Worm (Caenorhabditis elegans): Measurements from ENCODE around the gene txt-17.

Gene txt-17

DNA sequence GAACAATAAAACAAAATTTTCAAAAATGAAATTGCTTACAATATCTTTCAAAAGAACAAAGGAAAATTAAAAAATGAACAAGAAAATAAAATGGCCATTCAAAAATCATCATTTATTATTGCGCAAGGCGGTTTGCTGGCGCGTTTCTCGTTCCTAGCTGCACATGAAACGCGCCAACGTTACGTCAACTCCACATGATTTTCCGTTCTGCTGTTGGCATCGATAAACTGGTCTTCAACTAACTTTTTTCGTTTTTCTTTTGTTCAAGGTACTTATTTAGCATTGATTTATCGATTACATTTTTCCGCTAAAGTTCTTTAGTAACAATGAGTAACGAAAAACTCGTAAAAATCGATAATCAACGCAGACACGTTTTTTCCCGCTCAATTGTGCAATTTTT, 7.4 kb upstream of the txt-17 start, which contains the start of the genes Y57E12AL.6 and Y57E12AL.1 (continued):
- TF ChIP-seq nhr-42 (GFP tag; IDR thresholded peaks at IDR 0.05) (no peak), mdt-29 (GFP tag; IDR thresholded peaks at IDR 0.05) (no peak), fkh-10 (GFP tag; optimal IDR thresholded peaks at IDR 0.05) (peak; percentile 43), F37D6.2 (tag; optimal IDR thresholded peaks at IDR 0.05) (peak; percentile 11), F10B5.3 (tag; optimal IDR thresholded peaks at IDR 0.05) (no peak), T20F7.1 (GFP tag; optimal IDR thresholded peaks at IDR 0.05) (peak; percentile 71), nhr-6 (tag; optimal IDR thresholded peaks at IDR 0.05) (peak; percentile 56), ceh-62 (tag; optimal IDR thresholded peaks at IDR 0.05) (no peak), aha-1 (tag) (peak; percentile 93), ceh-44 (GFP tag; IDR thresholded peaks at IDR 0.05) (no peak), hif-1 (tag; optimal IDR thresholded peaks at IDR 0.05) (peak in 1 of 2 experiments; percentile 43), arid-1 (GFP tag; conservative IDR thresholded peaks at IDR 0.05) (no peak)

DNA sequence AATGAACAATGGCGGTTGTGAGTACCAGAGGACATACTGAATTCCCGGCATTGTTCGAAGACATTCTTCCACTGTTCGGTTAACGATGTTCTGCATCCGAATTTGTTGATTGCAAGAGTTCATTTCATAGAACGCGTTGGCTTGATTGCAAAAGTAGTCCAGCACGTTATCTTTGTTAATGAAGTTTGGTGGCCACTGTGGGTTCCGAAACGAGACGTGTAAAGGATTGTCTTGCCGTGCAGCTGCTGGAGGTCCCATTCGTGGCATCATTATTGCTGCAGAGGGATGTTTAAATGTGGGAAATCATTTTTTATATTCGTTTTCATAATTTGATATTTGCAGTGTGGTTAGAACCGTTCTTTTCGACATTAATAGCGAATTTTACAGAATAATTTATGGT, 6.3 kb upstream of the txt-17 start, which contains the start of gene mdt-6:
TSS of gene mdt-6 (minus strand) at position 275 of the 400 bp plus-strand sequence.
- no peak for TF ChIP-seq F10B5.3 (tag; optimal IDR thresholded peaks at IDR 0.05)
- TF ChIP-seq hif-1 (tag; optimal IDR thresholded peaks at IDR 0.05): no peak
- TF ChIP-seq ctbp-1 (GFP tag; IDR thresholded peaks at IDR 0.05): 0 out of 2 replicates have a peak, but pooled peaks have one; percentile 11
- no peak for TF ChIP-seq daf-12 (tag; optimal IDR thresholded peaks at IDR 0.05)
- no peak for TF ChIP-seq fos-1 (tag; optimal IDR thresholded peaks at IDR 0.05)
- TF ChIP-seq nhr-41 (GFP tag; IDR thresholded peaks at IDR 0.05): no peak
- no peak for TF ChIP-seq lsy-2 (tag; optimal IDR thresholded peaks at IDR 0.05)
- no peak for TF ChIP-seq lir-3 (tag; optimal IDR thresholded peaks at IDR 0.05)
- TF ChIP-seq nhr-28 (tag; optimal IDR thresholded peaks at IDR 0.05): no peak
- no peak for TF ChIP-seq hlh-11 (tag; optimal IDR thresholded peaks at IDR 0.05)
- peak; percentile 53 for TF ChIP-seq T26A8.4 (GFP tag; IDR thresholded peaks at IDR 0.05)
- TF ChIP-seq unc-62 (GFP tag; optimal IDR thresholded peaks at IDR 0.05 in 1 of 2): peak in 1 of 2 experiments; percentile 88
- TF ChIP-seq unc-62 (tag; optimal IDR thresholded peaks at IDR 0.05): no peak
- no peak for TF ChIP-seq mxl-2 (GFP tag; conservative IDR thresholded peaks at IDR 0.05)
- TF ChIP-seq hmg-1.1 (GFP tag; IDR thresholded peaks at IDR 0.05): no peak
- TF ChIP-seq aha-1 (tag): peak; percentile 84
- TF ChIP-seq ceh-32 (tag; optimal IDR thresholded peaks at IDR 0.05; ENCODE audit: poor library complexity): no peak
- TF ChIP-seq snpc-1.2 (GFP tag; IDR thresholded peaks at IDR 0.05): 0 out of 2 replicates have a peak, but pooled peaks have one; percentile 26
- no peak for TF ChIP-seq Y75B8A.6 (GFP tag; IDR thresholded peaks at IDR 0.05)
- TF ChIP-seq ama-1 (optimal IDR thresholded peaks at IDR 0.05): no peak
- no peak for TF ChIP-seq arid-1 (GFP tag; conservative IDR thresholded peaks at IDR 0.05)
- TF ChIP-seq dmd-9 (GFP tag; IDR thresholded peaks at IDR 0.05): no peak
- no peak for TF ChIP-seq snpc-4 (tag; optimal IDR thresholded peaks at IDR 0.05)
- no peak for TF ChIP-seq nhr-25 (tag; optimal IDR thresholded peaks at IDR 0.05; ENCODE audit: borderline replicate concordance, insufficient read depth)
- TF ChIP-seq ztf-11 (tag; optimal IDR thresholded peaks at IDR 0.05): no peak
- TF ChIP-seq nhr-111 (GFP tag; optimal IDR thresholded peaks at IDR 0.05): no peak

DNA sequence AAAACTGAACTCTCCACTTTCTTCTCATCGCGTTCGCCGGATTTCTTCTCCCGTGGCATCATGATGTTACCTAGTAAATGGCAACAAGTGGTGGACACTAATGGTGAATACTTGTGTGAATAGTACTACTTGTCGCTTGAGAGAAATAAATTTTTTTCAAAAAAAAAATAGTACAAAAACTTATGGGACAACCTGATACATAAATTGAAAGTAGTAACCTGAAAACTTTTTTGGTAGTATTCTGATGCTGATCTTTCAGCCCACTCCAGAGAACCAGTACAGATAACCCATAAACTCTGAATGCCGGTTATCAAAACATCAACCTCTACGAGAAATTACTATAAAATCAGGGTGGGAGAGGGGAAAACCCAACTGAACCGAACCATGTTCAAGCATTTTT, 4.8 kb upstream of the txt-17 start, which contains the start of gene Y57E12AL.2:
TSS of gene Y57E12AL.2 (plus strand) at position 301 of the 400 bp plus-strand sequence.
- TF ChIP-seq aha-1 (tag): peak; percentile 21

DNA sequence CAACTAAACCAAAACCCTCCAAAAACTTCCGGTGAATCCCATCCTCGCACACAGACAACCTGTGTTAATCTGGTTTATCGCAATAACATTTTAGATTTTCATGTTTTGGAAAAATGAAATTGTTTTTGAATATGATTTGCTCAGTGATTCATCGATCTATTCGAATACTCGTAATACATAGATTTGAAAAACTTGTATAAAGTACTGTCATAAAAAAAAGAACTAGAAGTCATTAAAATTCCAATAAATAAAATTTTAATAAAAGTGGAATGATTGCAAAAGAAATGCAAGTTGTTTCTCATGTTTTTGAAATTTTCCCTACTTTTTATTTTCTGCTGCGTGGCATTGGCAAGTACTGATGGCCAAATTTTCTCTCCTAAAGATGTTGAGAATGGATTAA, 1.6 kb upstream of the txt-17 start, which contains the start of gene spig-8:
TSS of gene spig-8 (plus strand) at position 301 of the 400 bp plus-strand sequence.
- TF ChIP-seq pha-4 (GFP tag; IDR thresholded peaks at IDR 0.05) (no peak), pha-4 (tag; optimal IDR thresholded peaks at IDR 0.05) (no peak), pqm-1 (tag; optimal IDR thresholded peaks at IDR 0.05) (no peak), nhr-25 (tag; optimal IDR thresholded peaks at IDR 0.05; ENCODE audit: borderline replicate concordance, insufficient read depth) (no peak), ceh-32 (tag; optimal IDR thresholded peaks at IDR 0.05; ENCODE audit: poor library complexity) (no peak), T20F7.1 (GFP tag; optimal IDR thresholded peaks at IDR 0.05) (no peak), vab-7 (GFP tag; IDR thresholded peaks at IDR 0.05) (no peak), ces-1 (GFP tag; optimal IDR thresholded peaks at IDR 0.05) (no peak), cey-2 (tag; optimal IDR thresholded peaks at IDR 0.05; ENCODE audit: borderline replicate concordance, insufficient read depth) (no peak), F49E8.2 (tag; optimal IDR thresholded peaks at IDR 0.05; ENCODE audit: borderline replicate concordance) (no peak), unc-130 (GFP tag; optimal IDR thresholded peaks at IDR 0.05) (no peak), snpc-4 (tag; optimal IDR thresholded peaks at IDR 0.05) (no peak), ceh-44 (GFP tag; IDR thresholded peaks at IDR 0.05) (no peak)

All from whole organism, L4 larva.